Fruit fly (Drosophila melanogaster) whole organism, embryonic: ENCODE results near the gene CG31122.

Experiments
- Atf3 ChIP-seq: fragments of 200-800 bp; sonication (Bioruptor generic); optimal IDR thresholded peaks from 3 replicates; lab custom pipeline; 2016; ENCODE audit warnings: missing biosample characterization, missing genetic modification characterization
- CG10565 ChIP-seq: fragments of 200-800 bp; sonication (Bioruptor generic); optimal IDR thresholded peaks from 3 replicates; lab custom pipeline; 2016; ENCODE audit warnings: missing biosample characterization, mild to moderate bottlenecking, missing genetic modification characterization
- CG12659 ChIP-seq: fragments of 200-800 bp; sonication (Bioruptor generic); optimal IDR thresholded peaks from 3 replicates; lab custom pipeline; 2017; ENCODE audit warnings: mild to moderate bottlenecking, missing biosample characterization, missing genetic modification reagents, missing genetic modification characterization
- CG15696 ChIP-seq: fragments of 200-800 bp; sonication (Bioruptor generic); optimal IDR thresholded peaks from 2 replicates; lab custom pipeline; 2019; ENCODE audit warnings: missing biosample characterization, mild to moderate bottlenecking, missing genetic modification characterization, moderate library complexity
- CG17385 ChIP-seq: fragments of 200-800 bp; sonication (Bioruptor generic); optimal IDR thresholded peaks from 3 replicates; lab custom pipeline; 2018; ENCODE audit warnings: missing biosample characterization, mild to moderate bottlenecking, missing genetic modification characterization
- CG2120 ChIP-seq: fragments of 200-800 bp; sonication (Bioruptor generic); optimal IDR thresholded peaks from 3 replicates; lab custom pipeline; 2016; ENCODE audit warnings: missing biosample characterization, missing genetic modification characterization
- CG3163 ChIP-seq: fragments of 200-800 bp; sonication (Bioruptor generic); optimal IDR thresholded peaks from 3 replicates; lab custom pipeline; 2016; ENCODE audit warnings: missing biosample characterization, missing genetic modification characterization
- CG33557 ChIP-seq: fragments of 200-800 bp; sonication (Bioruptor generic); optimal IDR thresholded peaks from 2 replicates; lab custom pipeline; 2019; ENCODE audit warnings: missing biosample characterization, mild to moderate bottlenecking, missing genetic modification characterization, moderate library complexity
- CG3407 ChIP-seq: fragments of 200-800 bp; sonication (Bioruptor generic); optimal IDR thresholded peaks from 2 replicates; lab custom pipeline; 2018; ENCODE audit warnings: missing biosample characterization, mild to moderate bottlenecking, missing genetic modification characterization
- CG34422 ChIP-seq: fragments of 200-800 bp; sonication (Bioruptor generic); IDR thresholded peaks from 3 replicates; pipeline ENCODE4 v1.3.6; 2022; ENCODE audit warnings: missing biosample characterization, missing genetic modification characterization
- CG3838 ChIP-seq: fragments of 200-800 bp; sonication (Bioruptor generic); optimal IDR thresholded peaks from 3 replicates; lab custom pipeline; 2016; ENCODE audit warnings: missing biosample characterization, missing genetic modification characterization
- CG4328 ChIP-seq: fragments of 200-800 bp; sonication (Bioruptor generic); optimal IDR thresholded peaks from 3 replicates; lab custom pipeline; 2017; ENCODE audit warnings: missing biosample characterization, missing genetic modification reagents, missing genetic modification characterization
- CG4360 ChIP-seq: fragments of 200-800 bp; sonication (Bioruptor generic); IDR thresholded peaks from 2 replicates; pipeline ENCODE4 v1.3.6; 2022; ENCODE audit warnings: missing biosample characterization, missing genetic modification characterization
- CG4424 ChIP-seq: fragments of 200-800 bp; sonication (Bioruptor generic); optimal IDR thresholded peaks from 3 replicates; lab custom pipeline; 2016; ENCODE audit warnings: missing biosample characterization, missing genetic modification characterization
- CG6175 ChIP-seq: fragments of 200-800 bp; sonication (Bioruptor generic); IDR thresholded peaks from 3 replicates; pipeline ENCODE4 v1.3.6; 2022; ENCODE audit warnings: missing biosample characterization, missing genetic modification characterization
- CG6654 ChIP-seq: fragments of 200-800 bp; sonication (Bioruptor generic); optimal IDR thresholded peaks from 2 replicates; lab custom pipeline; 2017; ENCODE audit warnings: missing biosample characterization, mild to moderate bottlenecking, missing genetic modification characterization
- CG6765 ChIP-seq: fragments of 200-800 bp; sonication (Bioruptor generic); optimal IDR thresholded peaks from 3 replicates; lab custom pipeline; 2017; ENCODE audit warnings: missing biosample characterization, mild to moderate bottlenecking, missing genetic modification characterization
- CG7786 ChIP-seq: fragments of 200-800 bp; sonication (Bioruptor generic); optimal IDR thresholded peaks from 2 replicates; lab custom pipeline; 2016; ENCODE audit warnings: missing biosample characterization, missing genetic modification characterization
- CG7987 ChIP-seq: fragments of 200-800 bp; sonication (Bioruptor generic); optimal IDR thresholded peaks from 2 replicates; lab custom pipeline; 2018; ENCODE audit warnings: missing biosample characterization, mild to moderate bottlenecking, missing genetic modification characterization, moderate library complexity
- CG8290 ChIP-seq, 3 experiments: fragments of 200-800 bp; sonication (Bioruptor generic); optimal IDR thresholded peaks; 2 replicates each; lab custom pipeline; 2016 to 2019; ENCODE audit warnings: missing biosample characterization in 3 of 3, missing genetic modification characterization in 3 of 3, mild to moderate bottlenecking in 2 of 3, moderate library complexity in 1 of 3
- CG8944 ChIP-seq: fragments of 200-800 bp; sonication (Bioruptor generic); optimal IDR thresholded peaks from 3 replicates; lab custom pipeline; 2016; ENCODE audit warnings: missing biosample characterization, missing genetic modification characterization
- Dll ChIP-seq: fragments of 200-800 bp; sonication (Bioruptor generic); IDR thresholded peaks from 4 replicates; pipeline ENCODE4 v1.3.6; 2022; ENCODE audit warnings: missing biosample characterization, missing genetic modification characterization; ENCODE audit not compliant: partially characterized antibody
- Ets65A ChIP-seq: fragments of 200-800 bp; sonication (Bioruptor generic); peaks from one replicate; lab custom pipeline; 2016; ENCODE audit warnings: missing biosample characterization, missing genetic modification characterization
- H15 ChIP-seq: fragments of 200-800 bp; sonication (Bioruptor generic); IDR thresholded peaks from 3 replicates; pipeline ENCODE4 v1.3.6; 2022; ENCODE audit warnings: missing biosample characterization, missing genetic modification characterization
- Jarid2 ChIP-seq: fragments of 200-800 bp; sonication (Bioruptor generic); optimal IDR thresholded peaks from 3 replicates; lab custom pipeline; 2017; ENCODE audit warnings: mild to moderate bottlenecking, missing biosample characterization, missing genetic modification reagents, missing genetic modification characterization
- Meics ChIP-seq: fragments of 200-800 bp; sonication (Bioruptor generic); optimal IDR thresholded peaks from 2 replicates; lab custom pipeline; 2017; ENCODE audit warnings: missing biosample characterization, mild to moderate bottlenecking, missing genetic modification characterization
- NC2α ChIP-seq: fragments of 200-800 bp; sonication (Bioruptor generic); optimal IDR thresholded peaks from 2 replicates; lab custom pipeline; 2016; ENCODE audit warnings: missing biosample characterization, missing genetic modification characterization
- Nf-YC ChIP-seq: fragments of 200-800 bp; optimal IDR thresholded peaks from 3 replicates; lab custom pipeline; 2019; ENCODE audit warnings: missing biosample characterization, mild to moderate bottlenecking, missing genetic modification characterization, moderate library complexity
- Rfx ChIP-seq: fragments of 200-800 bp; sonication (Bioruptor generic); IDR thresholded peaks from 2 replicates; pipeline ENCODE4 v1.3.6; 2022; ENCODE audit warnings: missing biosample characterization, missing genetic modification characterization
- Sin3A ChIP-seq: fragments of >200 bp; optimal IDR thresholded peaks from 2 replicates; lab custom pipeline; 2018
- Sox102F ChIP-seq: fragments of 200-800 bp; sonication (Bioruptor generic); optimal IDR thresholded peaks from 2 replicates; lab custom pipeline; 2018; ENCODE audit warnings: missing biosample characterization, mild to moderate bottlenecking, missing genetic modification characterization, moderate library complexity
- TFAM ChIP-seq: fragments of 200-800 bp; sonication (Bioruptor generic); optimal IDR thresholded peaks from 2 replicates; lab custom pipeline; 2017; ENCODE audit warnings: missing biosample characterization, missing genetic modification characterization, inconsistent platforms
- Tbp ChIP-seq: fragments of >200 bp; optimal IDR thresholded peaks from 2 replicates; lab custom pipeline; 2018; ENCODE audit warnings: missing biosample characterization, missing genetic modification characterization
- Usf ChIP-seq: fragments of 200-800 bp; sonication (Bioruptor generic); optimal IDR thresholded peaks from 2 replicates; lab custom pipeline; 2017; ENCODE audit warnings: missing genotype, missing biosample characterization, missing genetic modification characterization
- YL-1 ChIP-seq: fragments of 200-800 bp; sonication (Bioruptor generic); optimal IDR thresholded peaks from 3 replicates; lab custom pipeline; 2017; ENCODE audit warnings: missing biosample characterization, mild to moderate bottlenecking, missing genetic modification characterization
- bigmax ChIP-seq: fragments of 200-800 bp; sonication (Bioruptor generic); optimal IDR thresholded peaks from 2 replicates; lab custom pipeline; 2018; ENCODE audit warnings: missing biosample characterization, mild to moderate bottlenecking, missing genetic modification characterization
- chn ChIP-seq: fragments of 200-800 bp; sonication (Bioruptor generic); optimal IDR thresholded peaks from 2 replicates; lab custom pipeline; 2016; ENCODE audit warnings: missing biosample characterization, missing genetic modification characterization
- ems ChIP-seq: fragments of 200-800 bp; sonication (Bioruptor generic); optimal IDR thresholded peaks from 3 replicates; lab custom pipeline; 2016; ENCODE audit warnings: missing biosample characterization, missing genetic modification characterization
- en ChIP-seq: fragments of 200-800 bp; sonication (Bioruptor generic); optimal IDR thresholded peaks from 2 replicates; lab custom pipeline; 2016; ENCODE audit warnings: missing biosample characterization, missing genetic modification characterization
- eve ChIP-seq, 2 experiments: fragments of >200 bp; optimal IDR thresholded peaks; 2 replicates each; lab custom pipeline; 2017; ENCODE audit warnings: missing biosample characterization in 2 of 2, missing genetic modification characterization in 2 of 2
- gce ChIP-seq: fragments of 200-800 bp; sonication (Bioruptor generic); IDR thresholded peaks from 3 replicates; pipeline ENCODE4 v1.3.6; 2022; ENCODE audit warnings: missing biosample characterization, missing genetic modification characterization
- kah ChIP-seq: fragments of 200-800 bp; sonication (Bioruptor generic); optimal IDR thresholded peaks from 2 replicates; lab custom pipeline; 2018; ENCODE audit warnings: missing biosample characterization, mild to moderate bottlenecking, missing genetic modification characterization
- onecut ChIP-seq: fragments of 200-800 bp; sonication (Bioruptor generic); IDR thresholded peaks from 2 replicates; pipeline ENCODE4 v1.3.6; 2022; ENCODE audit warnings: missing biosample characterization, missing genetic modification characterization
- pum ChIP-seq: fragments of 200-800 bp; sonication (Bioruptor generic); optimal IDR thresholded peaks from 2 replicates; lab custom pipeline; 2016; ENCODE audit warnings: missing biosample characterization, missing genetic modification characterization
- schlank ChIP-seq: fragments of 200-800 bp; sonication (Bioruptor generic); optimal IDR thresholded peaks from 2 replicates; lab custom pipeline; 2018; ENCODE audit warnings: missing biosample characterization, mild to moderate bottlenecking, missing genetic modification characterization
- tap ChIP-seq: fragments of 200-800 bp; optimal IDR thresholded peaks from 3 replicates; lab custom pipeline; 2019; ENCODE audit warnings: missing biosample characterization, mild to moderate bottlenecking, missing genetic modification characterization, moderate library complexity
- tin ChIP-seq: fragments of 200-800 bp; sonication (Bioruptor generic); optimal IDR thresholded peaks from 3 replicates; lab custom pipeline; 2016; ENCODE audit warnings: missing biosample characterization, missing genetic modification characterization
- tll ChIP-seq, 2 experiments: fragments of 200-800 bp in 1 of 2; fragments of >200 bp in 1 of 2; sonication (Bioruptor generic) in 1 of 2; optimal IDR thresholded peaks; 2 replicates each; lab custom pipeline; 2017 to 2019; ENCODE audit warnings: missing biosample characterization in 2 of 2, missing genetic modification characterization in 2 of 2, mild to moderate bottlenecking in 1 of 2, moderate library complexity in 1 of 2
- ttk ChIP-seq: fragments of 200-800 bp; sonication (Bioruptor generic); IDR thresholded peaks from 2 replicates; pipeline ENCODE4 v2.1.2; 2022; ENCODE audit warnings: missing biosample characterization, missing genetic modification characterization
- zfh2 ChIP-seq: fragments of 200-800 bp; sonication (Bioruptor generic); optimal IDR thresholded peaks from 2 replicates; lab custom pipeline; 2016; ENCODE audit warnings: missing biosample characterization, missing genetic modification characterization

CG31122 gene

DNA sequence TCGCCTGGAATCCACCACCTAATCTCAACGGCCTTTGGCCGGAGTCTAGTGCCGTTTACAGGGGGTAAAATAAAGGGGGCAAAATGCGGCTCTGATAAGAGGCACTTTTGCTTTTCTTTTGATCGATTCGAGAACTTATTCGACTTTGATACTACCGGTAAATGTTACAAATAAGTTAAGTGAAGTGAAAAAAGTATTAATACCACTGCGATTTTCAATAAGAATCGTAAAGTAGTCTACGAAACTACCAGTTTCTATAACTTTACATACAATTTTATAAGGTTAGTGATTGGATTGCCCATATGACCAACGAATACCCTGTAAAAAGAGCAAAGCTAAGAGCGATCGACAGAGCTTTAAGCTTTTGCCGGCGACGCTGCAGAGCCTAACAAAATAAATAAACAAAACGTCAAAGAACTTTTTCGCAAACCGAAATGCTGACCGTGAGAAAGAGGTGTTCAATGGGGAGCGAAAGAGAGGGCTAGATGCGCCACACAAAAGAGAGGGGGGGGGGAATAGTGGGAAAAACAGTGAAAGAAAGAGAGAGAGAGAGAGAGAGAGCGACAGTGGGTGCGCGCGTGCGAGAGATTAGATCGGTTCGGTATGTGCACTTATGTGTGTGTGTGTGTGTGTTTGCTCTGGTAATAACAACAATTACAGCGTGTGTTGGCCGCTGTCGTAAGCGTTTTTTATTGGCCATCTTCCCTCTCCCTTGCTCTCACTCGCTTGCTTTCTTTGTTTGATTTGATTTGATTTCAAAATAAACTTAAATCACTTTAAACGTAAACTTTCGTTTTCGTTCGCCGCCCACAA, 24.1 kb upstream of the CG31122 start (continued):
- TF ChIP-seq CG6175 (GFP tag; lab: Robert Waterston, UW) (no peak), Rfx (peak; percentile 75), eve (GFP tag; optimal IDR thresholded peaks at IDR 0.05; lab: Kevin White, UChicago) (peak in 1 of 2 experiments; percentile 39), Ets65A (peak; percentile 86), CG15696 (tag; lab: Kevin White, UChicago) (no peak), CG4360 (GFP tag; lab: Robert Waterston, UW) (peak; percentile 36; the same call in 1 of the 2 replicates), kah (no peak), CG12659 (GFP tag; lab: Kevin White, UChicago) (peak; percentile 51), tap (peak; percentile 49), CG34422 (GFP tag; lab: Robert Waterston, UW) (no peak; the same call in 2 of the 3 replicates), CG33557 (GFP tag; lab: Kevin White, UChicago) (no peak), tin (GFP tag; lab: Kevin White, UChicago) (peak; percentile 21), CG3407 (no peak), Tbp (GFP tag; lab: Kevin White, UChicago) (no peak), gce (GFP tag; lab: Robert Waterston, UW) (peak; percentile 7; the same call in 1 of the 3 replicates), CG2120 (peak; percentile 93), YL-1 (peak; percentile 4), CG4424 (GFP tag; lab: Kevin White, UChicago) (peak; percentile 65), CG6765 (peak; percentile 56), Meics (peak; percentile 85), Atf3 (GFP tag; lab: Kevin White, UChicago) (no peak), Dll (GFP tag; lab: Robert Waterston, UW) (no peak), NC2α (GFP tag; lab: Kevin White, UChicago) (no peak), onecut (no peak), CG8290 (GFP tag; optimal IDR thresholded peaks at IDR 0.05; lab: Kevin White, UChicago) (no peak), CG8290 (tag; optimal IDR thresholded peaks at IDR 0.05; lab: Kevin White, UChicago) (peak in 1 of 2 experiments; percentile 49), Usf (GFP tag; lab: Kevin White, UChicago) (peak; percentile 27), Jarid2 (no peak), pum (GFP tag; lab: Kevin White, UChicago) (peak; percentile 38), tll (GFP tag; optimal IDR thresholded peaks at IDR 0.05; lab: Kevin White, UChicago) (no peak), H15 (GFP tag; lab: Robert Waterston, UW) (no peak), chn (peak; percentile 11), CG4328 (GFP tag; lab: Kevin White, UChicago) (no peak), en (GFP tag; lab: Kevin White, UChicago) (peak; percentile 28), schlank (tag; lab: Kevin White, UChicago) (no peak), CG7786 (peak; percentile 77), CG8944 (GFP tag; lab: Kevin White, UChicago) (peak; percentile 63), CG17385 (peak; percentile 50), CG6654 (GFP tag; lab: Kevin White, UChicago) (no peak), Sin3A (no peak), CG10565 (GFP tag; lab: Kevin White, UChicago) (no peak), TFAM (GFP tag; lab: Kevin White, UChicago) (no peak), Nf-YC (tag; lab: Kevin White, UChicago) (no peak), zfh2 (peak; percentile 55), ttk (GFP tag; lab: Robert Waterston, UW) (peak; percentile 59), CG3838 (GFP tag; lab: Kevin White, UChicago) (no peak), ems (GFP tag; lab: Kevin White, UChicago) (peak; percentile 44), CG3163 (GFP tag; lab: Kevin White, UChicago) (peak; percentile 44), Sox102F (peak; percentile 82), CG7987 (GFP tag; lab: Kevin White, UChicago) (no peak), bigmax (GFP tag; lab: Kevin White, UChicago) (no peak)
